Worm (Caenorhabditis elegans) whole organism, L1 larva: ENCODE data around the gene pmk-1.

Experiments used
- C04F5.9 ChIP-seq: sonication (generic microtip); optimal IDR thresholded peaks from 2 replicates; lab custom pipeline; 2016; ENCODE audit warnings: missing genetic modification characterization, missing compliant biosample characterization
- aha-1 ChIP-seq: fragments of 150-350 bp; optimal IDR thresholded peaks from 2 replicates; lab custom pipeline; 2014; ENCODE audit warnings: missing biosample characterization, missing genetic modification characterization
- alr-1 ChIP-seq: fragments of 200-800 bp; sonication (Bioruptor generic); optimal IDR thresholded peaks from 2 replicates; lab custom pipeline; 2018; ENCODE audit warnings: borderline replicate concordance, mild to moderate bottlenecking, missing genetic modification characterization, missing compliant biosample characterization
- ama-1 ChIP-seq: fragments of 150-350 bp; optimal IDR thresholded peaks from 2 replicates; lab custom pipeline; 2014
- blmp-1 ChIP-seq: fragments of 150-350 bp; optimal IDR thresholded peaks from 2 replicates; lab custom pipeline; 2014; ENCODE audit warnings: missing biosample characterization, missing genetic modification characterization
- ceh-8 ChIP-seq: fragments of 200-800 bp; sonication (Bioruptor generic); optimal IDR thresholded peaks from 2 replicates; lab custom pipeline; 2018; ENCODE audit warnings: mild to moderate bottlenecking, missing genetic modification characterization, moderate library complexity, missing compliant biosample characterization
- ces-1 ChIP-seq: fragments of 150-350 bp; optimal IDR thresholded peaks from 2 replicates; lab custom pipeline; 2014; ENCODE audit warnings: missing biosample characterization, missing genetic modification reagents, missing genetic modification characterization
- egl-27 ChIP-seq, 2 experiments: fragments of 150-350 bp in 1 of 2; sonication (generic microtip); optimal IDR thresholded peaks; 3 replicates each; lab custom pipeline; 2017 to 2018; ENCODE audit warnings: missing biosample characterization in 2 of 2, missing genetic modification characterization in 2 of 2, missing genetic modification reagents in 2 of 2
- ets-5 ChIP-seq: fragments of 200-800 bp; sonication (Bioruptor generic); IDR thresholded peaks from 2 replicates; pipeline ENCODE4 v1.3.6; 2022; ENCODE audit warnings: missing genetic modification characterization, missing compliant biosample characterization
- fkh-10 ChIP-seq: sonication (generic microtip); optimal IDR thresholded peaks from 2 replicates; lab custom pipeline; 2017; ENCODE audit warnings: missing biosample characterization, missing genetic modification reagents, missing genetic modification characterization
- fkh-8 ChIP-seq: sonication (generic microtip); optimal IDR thresholded peaks from 2 replicates; lab custom pipeline; 2016; ENCODE audit warnings: mild to moderate bottlenecking, missing genetic modification characterization, missing compliant biosample characterization
- hlh-17 ChIP-seq: fragments of 200-800 bp; sonication (Bioruptor generic); optimal IDR thresholded peaks from 2 replicates; lab custom pipeline; 2018; ENCODE audit warnings: missing genetic modification characterization, mild to moderate bottlenecking, missing compliant biosample characterization, moderate library complexity, borderline replicate concordance
- hpl-2 ChIP-seq: fragments of 150-350 bp; optimal IDR thresholded peaks from 2 replicates; lab custom pipeline; 2014; ENCODE audit warnings: missing biosample characterization, missing genetic modification reagents, missing genetic modification characterization
- lin-13 ChIP-seq: fragments of 150-350 bp; optimal IDR thresholded peaks from 2 replicates; lab custom pipeline; 2014; ENCODE audit warnings: missing biosample characterization, missing genetic modification reagents, missing genetic modification characterization
- lin-14 ChIP-seq: fragments of 200-800 bp; sonication (Bioruptor generic); optimal IDR thresholded peaks from 2 replicates; lab custom pipeline; 2018; ENCODE audit warnings: mild to moderate bottlenecking, missing genetic modification characterization, moderate library complexity, missing compliant biosample characterization
- lin-15B ChIP-seq: fragments of 150-350 bp; sonication (generic microtip); optimal IDR thresholded peaks from 3 replicates; lab custom pipeline; 2014; ENCODE audit warnings: missing biosample characterization, missing genetic modification characterization
- lin-35 ChIP-seq, 2 experiments: fragments of 150-350 bp; optimal IDR thresholded peaks; 2 replicates each; lab custom pipeline; 2014; ENCODE audit warnings: missing biosample characterization in 2 of 2, missing genetic modification characterization in 2 of 2, missing genetic modification reagents in 2 of 2
- lir-3 ChIP-seq: sonication (generic microtip); optimal IDR thresholded peaks from 2 replicates; lab custom pipeline; 2016; ENCODE audit warnings: mild to moderate bottlenecking, missing genetic modification characterization, moderate library complexity, missing compliant biosample characterization; ENCODE audit not compliant: poor library complexity
- mab-9 ChIP-seq: fragments of 200-800 bp; sonication (Bioruptor generic); IDR thresholded peaks from 2 replicates; pipeline ENCODE4 v1.3.6; 2022; ENCODE audit warnings: missing genetic modification reagents, missing genetic modification characterization, missing compliant biosample characterization
- mef-2 ChIP-seq: fragments of 150-350 bp; optimal IDR thresholded peaks from 2 replicates; lab custom pipeline; 2014; ENCODE audit warnings: missing biosample characterization, missing genetic modification characterization
- nhr-11 ChIP-seq: fragments of 150-350 bp; optimal IDR thresholded peaks from 2 replicates; lab custom pipeline; 2014; ENCODE audit warnings: missing biosample characterization, missing genetic modification characterization
- nhr-12 ChIP-seq: sonication (generic microtip); optimal IDR thresholded peaks from 2 replicates; lab custom pipeline; 2017; ENCODE audit warnings: missing biosample characterization, missing genetic modification characterization
- nhr-20 ChIP-seq: sonication (generic microtip); optimal IDR thresholded peaks from 2 replicates; lab custom pipeline; 2016; ENCODE audit warnings: mild to moderate bottlenecking, missing genetic modification characterization, missing compliant biosample characterization
- nhr-237 ChIP-seq: fragments of 150-350 bp; optimal IDR thresholded peaks from 2 replicates; lab custom pipeline; 2014; ENCODE audit warnings: missing biosample characterization, missing genetic modification characterization
- nhr-28 ChIP-seq: fragments of 150-350 bp; optimal IDR thresholded peaks from 2 replicates; lab custom pipeline; 2014; ENCODE audit warnings: missing biosample characterization, missing genetic modification characterization
- nhr-47 ChIP-seq: sonication (generic microtip); optimal IDR thresholded peaks from 2 replicates; lab custom pipeline; 2016; ENCODE audit warnings: mild to moderate bottlenecking, missing genetic modification characterization, moderate library complexity, missing compliant biosample characterization
- nhr-71 ChIP-seq: sonication (generic microtip); optimal IDR thresholded peaks from 2 replicates; lab custom pipeline; 2016; ENCODE audit warnings: mild to moderate bottlenecking, missing genetic modification characterization, moderate library complexity, missing compliant biosample characterization
- nhr-76 ChIP-seq: sonication (generic microtip); optimal IDR thresholded peaks from 2 replicates; lab custom pipeline; 2017; ENCODE audit warnings: missing biosample characterization, missing genetic modification characterization
- nhr-85 ChIP-seq: sonication (generic microtip); peaks from one replicate; lab custom pipeline; 2016; ENCODE audit warnings: missing genetic modification characterization, inconsistent platforms, missing compliant biosample characterization
- nhr-90 ChIP-seq: sonication (generic microtip); optimal IDR thresholded peaks from 2 replicates; lab custom pipeline; 2016; ENCODE audit warnings: mild to moderate bottlenecking, missing genetic modification characterization, missing compliant biosample characterization; ENCODE audit not compliant: poor library complexity
- pqm-1 ChIP-seq: sonication (generic microtip); optimal IDR thresholded peaks from 3 replicates; lab custom pipeline; 2017; ENCODE audit warnings: missing biosample characterization, missing genetic modification characterization
- rnt-1 ChIP-seq: sonication (generic microtip); optimal IDR thresholded peaks from 2 replicates; lab custom pipeline; 2016; ENCODE audit warnings: mild to moderate bottlenecking, missing genetic modification characterization, moderate library complexity, missing compliant biosample characterization
- snpc-4 ChIP-seq: fragments of 150-350 bp; optimal IDR thresholded peaks from 2 replicates; lab custom pipeline; 2014; ENCODE audit warnings: missing biosample characterization, missing genetic modification characterization
- unc-130 ChIP-seq: fragments of 150-350 bp; optimal IDR thresholded peaks from 2 replicates; lab custom pipeline; 2017; ENCODE audit warnings: missing biosample characterization, missing genetic modification characterization, inconsistent platforms
- vab-15 ChIP-seq: sonication (generic microtip); optimal IDR thresholded peaks from 2 replicates; lab custom pipeline; 2017; ENCODE audit warnings: missing genotype, mild to moderate bottlenecking, missing genetic modification characterization, missing compliant biosample characterization
- zag-1 ChIP-seq: fragments of 150-350 bp; optimal IDR thresholded peaks from 2 replicates; lab custom pipeline; 2014; ENCODE audit warnings: missing biosample characterization, missing genetic modification characterization
- ztf-11 ChIP-seq, 2 experiments: sonication (generic microtip); optimal IDR thresholded peaks; 2 replicates each; lab custom pipeline; 2016 to 2017; ENCODE audit warnings: missing genetic modification characterization in 2 of 2, missing biosample characterization in 1 of 2, missing compliant biosample characterization in 1 of 2

The pmk-1 gene

ce11 chrIV:8188421-8189112 lies 40.0 kb downstream of the pmk-1 start:
- TF ChIP-seq nhr-85 (tag; lab: Kevin White, UChicago) (peak; percentile 15), ztf-11 (tag; optimal IDR thresholded peaks at IDR 0.05; lab: Kevin White, UChicago) (no peak)

- TF ChIP-seq nhr-11 (tag; lab: Kevin White, UChicago): no peak
Measured at ce11 chrIV:8189667-8190066, 41.1 kb downstream of the pmk-1 start.

- no peak for TF ChIP-seq lin-35 (GFP tag; optimal IDR thresholded peaks at IDR 0.05; lab: Kevin White, UChicago)
- no peak for TF ChIP-seq ets-5 (GFP tag; lab: Robert Waterston, UW)
- TF ChIP-seq ztf-11 (tag; optimal IDR thresholded peaks at IDR 0.05; lab: Kevin White, UChicago): no peak
- TF ChIP-seq lir-3 (tag; lab: Kevin White, UChicago): no peak
- TF ChIP-seq nhr-237 (tag; lab: Kevin White, UChicago): no peak
- TF ChIP-seq hlh-17 (GFP tag; lab: Kevin White, UChicago): no peak
- TF ChIP-seq unc-130 (tag; lab: Kevin White, UChicago): no peak
- TF ChIP-seq pqm-1 (tag; lab: Kevin White, UChicago): no peak
- TF ChIP-seq nhr-28 (tag; lab: Kevin White, UChicago): no peak
- no peak for TF ChIP-seq lin-14
- TF ChIP-seq nhr-71: no peak
- no peak for TF ChIP-seq lin-13
- no peak for TF ChIP-seq mab-9 (GFP tag; lab: Robert Waterston, UW)
- TF ChIP-seq ceh-8 (GFP tag; lab: Kevin White, UChicago): no peak
- no peak for TF ChIP-seq fkh-10
- no peak for TF ChIP-seq C04F5.9
- no peak for TF ChIP-seq vab-15
- no peak for TF ChIP-seq nhr-12 (tag; lab: Kevin White, UChicago)
Measured at ce11 chrIV:8192878-8193277, 44.3 kb downstream of the pmk-1 start.

ce11 chrIV:8198851-8199250 lies 50.3 kb downstream of the pmk-1 start, which contains the start of gene wsp-1:
Gene wsp-1, minus strand, starts transcription at chrIV:8198951.
- TF ChIP-seq blmp-1 (no peak), unc-130 (tag; lab: Kevin White, UChicago) (no peak), nhr-47 (tag; lab: Kevin White, UChicago) (no peak), mab-9 (GFP tag; lab: Robert Waterston, UW) (no peak), nhr-20 (tag; lab: Kevin White, UChicago) (no peak), mef-2 (tag; lab: Kevin White, UChicago) (no peak), lin-13 (no peak), lin-15B (tag; lab: Kevin White, UChicago) (no peak), hpl-2 (GFP tag; lab: Kevin White, UChicago) (no peak), ama-1 (lab: Kevin White, UChicago) (no peak), nhr-85 (tag; lab: Kevin White, UChicago) (no peak), fkh-10 (no peak), pqm-1 (tag; lab: Kevin White, UChicago) (no peak), egl-27 (tag; optimal IDR thresholded peaks at IDR 0.05; lab: Kevin White, UChicago) (no peak), nhr-12 (tag; lab: Kevin White, UChicago) (no peak), zag-1 (tag; lab: Kevin White, UChicago) (no peak)

- no peak for TF ChIP-seq alr-1 (tag; lab: Kevin White, UChicago)
- no peak for TF ChIP-seq nhr-71
- TF ChIP-seq unc-130 (tag; lab: Kevin White, UChicago): no peak
Measured at ce11 chrIV:8199274-8199673, 50.7 kb downstream of the pmk-1 start.

- no peak for TF ChIP-seq ces-1 (GFP tag; lab: Kevin White, UChicago)
- TF ChIP-seq fkh-8: no peak
- no peak for TF ChIP-seq ceh-8 (GFP tag; lab: Kevin White, UChicago)
- TF ChIP-seq lir-3 (tag; lab: Kevin White, UChicago): no peak
- TF ChIP-seq nhr-90 (tag; lab: Kevin White, UChicago): no peak
- TF ChIP-seq nhr-11 (tag; lab: Kevin White, UChicago): no peak
- no peak for TF ChIP-seq zag-1 (tag; lab: Kevin White, UChicago)
- no peak for TF ChIP-seq snpc-4 (tag; lab: Kevin White, UChicago)
- no peak for TF ChIP-seq nhr-76 (tag; lab: Kevin White, UChicago)
- TF ChIP-seq rnt-1 (tag; lab: Kevin White, UChicago): no peak
- TF ChIP-seq aha-1 (tag; lab: Kevin White, UChicago): no peak
- no peak for TF ChIP-seq hpl-2 (GFP tag; lab: Kevin White, UChicago)
Measured at ce11 chrIV:8199824-8200223, 51.2 kb downstream of the pmk-1 start.
